Fruit fly (Drosophila melanogaster) whole organism, embryonic: Measurements from ENCODE around the gene CG32225.

Source experiments
- Asciz ChIP-seq: fragments of 200-800 bp; sonication (Bioruptor generic); optimal IDR thresholded peaks from 2 replicates; lab custom pipeline; 2017; ENCODE audit warnings: missing biosample characterization, mild to moderate bottlenecking, missing genetic modification characterization, missing genetic modification reagents
- Atf3 ChIP-seq: fragments of 200-800 bp; sonication (Bioruptor generic); optimal IDR thresholded peaks from 3 replicates; lab custom pipeline; 2016; ENCODE audit warnings: missing biosample characterization, missing genetic modification characterization
- Bteb2 ChIP-seq: fragments of 200-800 bp; sonication (Bioruptor generic); optimal IDR thresholded peaks from 2 replicates; lab custom pipeline; 2016; ENCODE audit warnings: missing biosample characterization, missing genetic modification characterization
- CG10267 ChIP-seq: fragments of 200-800 bp; sonication (Bioruptor generic); optimal IDR thresholded peaks from 2 replicates; lab custom pipeline; 2018; ENCODE audit warnings: missing biosample characterization, mild to moderate bottlenecking, missing genetic modification characterization, moderate library complexity
- CG12659 ChIP-seq: fragments of 200-800 bp; sonication (Bioruptor generic); optimal IDR thresholded peaks from 3 replicates; lab custom pipeline; 2017; ENCODE audit warnings: mild to moderate bottlenecking, missing biosample characterization, missing genetic modification reagents, missing genetic modification characterization
- CG13287 ChIP-seq: fragments of 200-800 bp; sonication (Bioruptor generic); IDR thresholded peaks from 2 replicates; pipeline ENCODE4 v1.3.6; 2022; ENCODE audit warnings: missing biosample characterization, missing genetic modification characterization; ENCODE audit not compliant: partially characterized antibody
- CG15479 ChIP-seq: fragments of 200-800 bp; sonication (Bioruptor generic); optimal IDR thresholded peaks from 3 replicates; lab custom pipeline; 2019; ENCODE audit warnings: missing biosample characterization, mild to moderate bottlenecking, missing genetic modification characterization, moderate library complexity
- CG1647 ChIP-seq: fragments of 200-800 bp; sonication (Bioruptor generic); optimal IDR thresholded peaks from 3 replicates; lab custom pipeline; 2016; ENCODE audit warnings: missing biosample characterization, missing genetic modification characterization
- CG16863 ChIP-seq: fragments of 200-800 bp; sonication (Bioruptor generic); optimal IDR thresholded peaks from 3 replicates; lab custom pipeline; 2016; ENCODE audit warnings: missing biosample characterization, missing genetic modification characterization
- CG1832 ChIP-seq: fragments of 200-800 bp; sonication (Bioruptor generic); optimal IDR thresholded peaks from 2 replicates; lab custom pipeline; 2017; ENCODE audit warnings: missing biosample characterization, mild to moderate bottlenecking, missing genetic modification characterization, inconsistent platforms
- CG7963 ChIP-seq: fragments of 200-800 bp; sonication (Bioruptor generic); IDR thresholded peaks from 3 replicates; pipeline ENCODE4 v1.3.6; 2022; ENCODE audit warnings: missing biosample characterization, missing genetic modification characterization; ENCODE audit not compliant: partially characterized antibody
- CG8388 ChIP-seq: fragments of 200-800 bp; sonication (Bioruptor generic); optimal IDR thresholded peaks from 2 replicates; lab custom pipeline; 2019; ENCODE audit warnings: missing biosample characterization, mild to moderate bottlenecking, missing genetic modification characterization, moderate library complexity
- CG8924 ChIP-seq: fragments of 200-800 bp; optimal IDR thresholded peaks from 3 replicates; lab custom pipeline; 2019; ENCODE audit warnings: missing biosample characterization, mild to moderate bottlenecking, missing genetic modification characterization, moderate library complexity
- Dip2 ChIP-seq: fragments of 200-800 bp; sonication (Bioruptor generic); IDR thresholded peaks from 2 replicates; pipeline ENCODE4 v1.3.6; 2022; ENCODE audit warnings: missing biosample characterization, missing genetic modification characterization
- Drgx ChIP-seq: fragments of 200-800 bp; sonication (Bioruptor generic); IDR thresholded peaks from 2 replicates; pipeline ENCODE4 v1.3.6; 2022; ENCODE audit warnings: missing biosample characterization, missing genetic modification characterization
- Gsc ChIP-seq: fragments of 200-800 bp; sonication (Bioruptor generic); IDR thresholded peaks from 2 replicates; pipeline ENCODE4 v1.3.6; 2022; ENCODE audit warnings: missing biosample characterization, missing genetic modification characterization
- HmgD ChIP-seq: fragments of 200-800 bp; sonication (Bioruptor generic); optimal IDR thresholded peaks from 3 replicates; lab custom pipeline; 2016; ENCODE audit warnings: missing biosample characterization, missing genetic modification characterization
- HmgZ ChIP-seq: fragments of 200-800 bp; sonication (Bioruptor generic); optimal IDR thresholded peaks from 2 replicates; lab custom pipeline; 2018; ENCODE audit warnings: missing biosample characterization, mild to moderate bottlenecking, missing genetic modification characterization
- Lhr ChIP-seq: fragments of 200-800 bp; sonication (Bioruptor generic); optimal IDR thresholded peaks from 3 replicates; lab custom pipeline; 2017; ENCODE audit warnings: mild to moderate bottlenecking, missing biosample characterization, missing genetic modification reagents, missing genetic modification characterization
- Lim3 ChIP-seq: fragments of 200-800 bp; sonication (Bioruptor generic); IDR thresholded peaks from 2 replicates; pipeline ENCODE4 v1.3.6; 2022; ENCODE audit warnings: missing biosample characterization, missing genetic modification characterization
- NK7.1 ChIP-seq: fragments of 200-800 bp; sonication (Bioruptor generic); optimal IDR thresholded peaks from 3 replicates; lab custom pipeline; 2016; ENCODE audit warnings: missing biosample characterization, missing genetic modification characterization
- Neu2 ChIP-seq: fragments of 200-800 bp; sonication (Bioruptor generic); optimal IDR thresholded peaks from 3 replicates; lab custom pipeline; 2016; ENCODE audit warnings: missing biosample characterization, missing genetic modification characterization, borderline replicate concordance
- Oli ChIP-seq: fragments of 200-800 bp; sonication (Bioruptor generic); optimal IDR thresholded peaks from 2 replicates; lab custom pipeline; 2018; ENCODE audit warnings: missing biosample characterization, mild to moderate bottlenecking, missing genetic modification characterization, moderate library complexity
- Pdp1 ChIP-seq, 2 experiments: fragments of 200-800 bp; sonication (Bioruptor generic); optimal IDR thresholded peaks; 3 replicates each; lab custom pipeline; 2016; ENCODE audit warnings: missing biosample characterization in 2 of 2, missing genetic modification characterization in 2 of 2, mild to moderate bottlenecking in 1 of 2, moderate library complexity in 1 of 2
- Poxn ChIP-seq: fragments of 200-800 bp; sonication (Bioruptor generic); IDR thresholded peaks from 2 replicates; pipeline ENCODE4 v1.3.6; 2022; ENCODE audit warnings: missing biosample characterization, missing genetic modification characterization
- Scr ChIP-seq: fragments of 200-800 bp; sonication (Bioruptor generic); IDR thresholded peaks from 2 replicates; pipeline ENCODE4 v1.3.6; 2022; ENCODE audit warnings: missing biosample characterization, missing genetic modification characterization; ENCODE audit not compliant: partially characterized antibody
- Six4 ChIP-seq: fragments of 200-800 bp; sonication (Bioruptor generic); optimal IDR thresholded peaks from 2 replicates; lab custom pipeline; 2016; ENCODE audit warnings: missing biosample characterization, missing genetic modification characterization
- al ChIP-seq: fragments of 200-800 bp; sonication (Bioruptor generic); IDR thresholded peaks from 2 replicates; pipeline ENCODE4 v1.3.6; 2022; ENCODE audit warnings: missing biosample characterization, missing genetic modification characterization
- croc ChIP-seq: fragments of 200-800 bp; sonication (Bioruptor generic); conservative IDR thresholded peaks from 3 replicates; pipeline ENCODE4 v1.3.6; 2022; ENCODE audit warnings: missing biosample characterization, missing genetic modification characterization
- cwo ChIP-seq: fragments of 200-800 bp; sonication (Bioruptor generic); optimal IDR thresholded peaks from 3 replicates; lab custom pipeline; 2017; ENCODE audit warnings: missing biosample characterization, missing genetic modification characterization, mild to moderate bottlenecking, moderate library complexity, missing genetic modification reagents
- dm ChIP-seq: fragments of 200-800 bp; sonication (Bioruptor generic); optimal IDR thresholded peaks from 3 replicates; lab custom pipeline; 2016; ENCODE audit warnings: missing biosample characterization, missing genetic modification characterization
- fu2 ChIP-seq: fragments of 200-800 bp; sonication (Bioruptor generic); optimal IDR thresholded peaks from 2 replicates; lab custom pipeline; 2016; ENCODE audit warnings: missing biosample characterization, missing genetic modification characterization
- grn ChIP-seq: fragments of 200-800 bp; sonication (Bioruptor generic); optimal IDR thresholded peaks from 3 replicates; lab custom pipeline; 2017; ENCODE audit warnings: missing biosample characterization, missing genetic modification characterization
- jing ChIP-seq: fragments of 200-800 bp; sonication (Bioruptor generic); optimal IDR thresholded peaks from 2 replicates; lab custom pipeline; 2018; ENCODE audit warnings: missing biosample characterization, mild to moderate bottlenecking, missing genetic modification characterization
- kah ChIP-seq: fragments of 200-800 bp; sonication (Bioruptor generic); optimal IDR thresholded peaks from 2 replicates; lab custom pipeline; 2018; ENCODE audit warnings: missing biosample characterization, mild to moderate bottlenecking, missing genetic modification characterization
- knrl ChIP-seq: fragments of 200-800 bp; sonication (Bioruptor generic); IDR thresholded peaks from 3 replicates; pipeline ENCODE4 v1.3.6; 2022; ENCODE audit warnings: missing biosample characterization, missing genetic modification characterization; ENCODE audit not compliant: partially characterized antibody
- lov ChIP-seq, 2 experiments: fragments of 200-800 bp in 1 of 2; fragments of >200 bp in 1 of 2; sonication (Bioruptor generic) in 1 of 2; IDR thresholded peaks in 1 of 2; optimal IDR thresholded peaks in 1 of 2; 2 replicates in 1 of 2; 3 replicates in 1 of 2; pipeline versions ENCODE4 v1.3.6 to Lab custom; 2017 to 2022; ENCODE audit warnings: missing biosample characterization in 1 of 2, missing genetic modification characterization in 1 of 2
- luna ChIP-seq: fragments of 200-800 bp; sonication (Bioruptor generic); optimal IDR thresholded peaks from 2 replicates; lab custom pipeline; 2016; ENCODE audit warnings: missing biosample characterization, missing genetic modification characterization
- nau ChIP-seq: fragments of 200-800 bp; sonication (Bioruptor generic); optimal IDR thresholded peaks from 3 replicates; lab custom pipeline; 2017; ENCODE audit warnings: missing biosample characterization, mild to moderate bottlenecking, missing genetic modification characterization, missing genetic modification reagents
- schlank ChIP-seq: fragments of 200-800 bp; sonication (Bioruptor generic); optimal IDR thresholded peaks from 2 replicates; lab custom pipeline; 2018; ENCODE audit warnings: missing biosample characterization, mild to moderate bottlenecking, missing genetic modification characterization
- so ChIP-seq: fragments of 200-800 bp; sonication (Bioruptor generic); IDR thresholded peaks from 3 replicates; pipeline ENCODE4 v1.3.6; 2022; ENCODE audit warnings: missing biosample characterization, missing genetic modification characterization
- tll ChIP-seq, 2 experiments: fragments of 200-800 bp in 1 of 2; fragments of >200 bp in 1 of 2; sonication (Bioruptor generic) in 1 of 2; optimal IDR thresholded peaks; 2 replicates each; lab custom pipeline; 2017 to 2019; ENCODE audit warnings: missing biosample characterization in 2 of 2, missing genetic modification characterization in 2 of 2, mild to moderate bottlenecking in 1 of 2, moderate library complexity in 1 of 2
- vvl ChIP-seq: fragments of 200-800 bp; sonication (Bioruptor generic); IDR thresholded peaks from 2 replicates; pipeline ENCODE4 v1.3.6; 2022; ENCODE audit warnings: missing biosample characterization, missing genetic modification characterization
- wek ChIP-seq: fragments of 200-800 bp; sonication (Bioruptor generic); optimal IDR thresholded peaks from 3 replicates; lab custom pipeline; 2018; ENCODE audit warnings: missing biosample characterization, mild to moderate bottlenecking, missing genetic modification characterization, moderate library complexity
- z ChIP-seq: fragments of 200-800 bp; sonication (Bioruptor generic); IDR thresholded peaks from 3 replicates; pipeline ENCODE4 v1.3.6; 2022; ENCODE audit warnings: missing biosample characterization, missing genetic modification characterization

Gene CG32225

dm6 chr3L:20353726-20354332, 47.7 kb upstream of the CG32225 start (continued):
- TF ChIP-seq grn (GFP tag; lab: Kevin White, UChicago): peak; percentile 94
- 0 out of 2 replicates have a peak, but pooled peaks have one; percentile 20 for TF ChIP-seq Drgx (GFP tag; lab: Robert Waterston, UW)
- TF ChIP-seq nau (GFP tag; lab: Kevin White, UChicago): no peak

DNA sequence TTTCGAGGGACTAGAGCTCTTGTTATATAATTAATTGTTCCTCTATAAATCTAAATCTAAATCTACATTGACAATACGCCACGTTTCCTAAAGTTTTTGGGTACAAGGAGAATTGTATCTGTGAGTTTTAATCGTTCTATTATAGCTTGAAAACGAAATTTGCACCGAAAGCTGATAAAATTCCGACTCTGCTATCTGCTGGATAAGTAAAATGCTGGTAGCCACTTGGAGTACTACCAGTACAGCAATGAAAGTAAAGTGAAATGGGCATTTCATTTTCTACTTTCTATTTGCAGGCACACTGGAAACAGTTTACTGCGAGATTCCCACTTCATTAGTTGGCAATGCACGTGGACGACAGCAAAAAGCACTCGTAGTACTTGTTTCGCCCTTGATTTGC, 47.1 kb upstream of the CG32225 start, which contains the start of gene CG5618:
TSS of gene CG5618 (plus strand) at position 301 of the 400 bp plus-strand sequence.
- TF ChIP-seq Pdp1 (GFP tag; optimal IDR thresholded peaks at IDR 0.05; lab: Kevin White, UChicago) (peak in 1 of 2 experiments; percentile 59), Poxn (no peak), al (GFP tag; lab: Robert Waterston, UW) (no peak), NK7.1 (GFP tag; lab: Kevin White, UChicago) (no peak), Oli (no peak), HmgD (no peak)
- TF ChIP-seq, all 482 proteins: peak for 1

- TF ChIP-seq lov (optimal IDR thresholded peaks at IDR 0.05; lab: Kevin White, UChicago) (no peak), lov (GFP tag; IDR thresholded peaks at IDR 0.05; lab: Robert Waterston, UW) (no peak), dm (GFP tag; lab: Kevin White, UChicago) (peak; percentile 45), so (GFP tag; lab: Robert Waterston, UW) (no peak), CG1647 (GFP tag; lab: Kevin White, UChicago) (no peak), CG7963 (peak; percentile 34; the same call in 1 of the 3 replicates), CG1832 (peak; percentile 65), knrl (GFP tag; lab: Robert Waterston, UW) (no peak), croc (GFP tag; lab: Robert Waterston, UW) (no peak), Six4 (GFP tag; lab: Kevin White, UChicago) (no peak), CG8388 (GFP tag; lab: Kevin White, UChicago) (no peak), CG15479 (GFP tag; lab: Kevin White, UChicago) (no peak), Asciz (GFP tag; lab: Kevin White, UChicago) (no peak), CG13287 (GFP tag; lab: Robert Waterston, UW) (peak; percentile 56), kah (no peak), CG12659 (GFP tag; lab: Kevin White, UChicago) (no peak), fu2 (GFP tag; lab: Kevin White, UChicago) (no peak), CG8924 (no peak), wek (no peak), Bteb2 (GFP tag; lab: Kevin White, UChicago) (no peak), schlank (tag; lab: Kevin White, UChicago) (no peak), HmgZ (peak; percentile 0), luna (GFP tag; lab: Kevin White, UChicago) (no peak), CG16863 (no peak), Dip2 (GFP tag; lab: Robert Waterston, UW) (no peak), Lhr (no peak), jing (GFP tag; lab: Kevin White, UChicago) (no peak), Atf3 (GFP tag; lab: Kevin White, UChicago) (no peak), Gsc (GFP tag; lab: Robert Waterston, UW) (no peak), z (GFP tag; lab: Robert Waterston, UW) (peak; percentile 93), Neu2 (GFP tag; lab: Kevin White, UChicago) (no peak), cwo (GFP tag; lab: Kevin White, UChicago) (peak; percentile 73), vvl (GFP tag; lab: Robert Waterston, UW) (0 out of 2 replicates have a peak, but pooled peaks have one; percentile 10), CG10267 (tag; lab: Kevin White, UChicago) (no peak), Lim3 (GFP tag; lab: Robert Waterston, UW) (no peak), Scr (GFP tag; lab: Robert Waterston, UW) (no peak), tll (GFP tag; optimal IDR thresholded peaks at IDR 0.05; lab: Kevin White, UChicago) (no peak)
These were observed 43.3 kb upstream of the CG32225 start for dm6 chr3L:20349333-20349924.
